Worm (Caenorhabditis elegans) whole organism, late embryonic: ENCODE measurements around the gene Y82E9BR.20.

Source experiments
- K09A11.1 ChIP-seq: sonication (generic microtip); optimal IDR thresholded peaks from 2 replicates; lab custom pipeline; 2017; ENCODE audit warnings: antibody characterized with exemption, mild to moderate bottlenecking, missing genetic modification characterization, missing compliant biosample characterization; ENCODE audit not compliant: insufficient read depth
- ama-1 ChIP-seq: fragments of 150-350 bp; optimal IDR thresholded peaks from 2 replicates; lab custom pipeline; 2014
- ceh-24 ChIP-seq: sonication (generic microtip); optimal IDR thresholded peaks from 2 replicates; lab custom pipeline; 2016; ENCODE audit warnings: mild to moderate bottlenecking, missing genetic modification characterization, missing compliant biosample characterization
- fkh-10 ChIP-seq: fragments of 150-350 bp; optimal IDR thresholded peaks from 2 replicates; lab custom pipeline; 2014; ENCODE audit warnings: missing biosample characterization, missing genetic modification reagents, missing genetic modification characterization
- hlh-13 ChIP-seq: fragments of 200-800 bp; sonication (Bioruptor generic); optimal IDR thresholded peaks from 2 replicates; lab custom pipeline; 2018; ENCODE audit warnings: mild to moderate bottlenecking, missing genetic modification characterization, missing compliant biosample characterization
- hlh-30 ChIP-seq: sonication (generic microtip); optimal IDR thresholded peaks from 2 replicates; lab custom pipeline; 2017; ENCODE audit warnings: antibody characterized with exemption, missing genetic modification characterization, missing compliant biosample characterization; ENCODE audit not compliant: insufficient read depth
- lin-11 ChIP-seq: fragments of 200-800 bp; sonication (Bioruptor generic); optimal IDR thresholded peaks from 2 replicates; lab custom pipeline; 2018; ENCODE audit warnings: mild to moderate bottlenecking, missing genetic modification characterization, missing compliant biosample characterization
- mec-3 ChIP-seq: sonication (generic microtip); optimal IDR thresholded peaks from 2 replicates; lab custom pipeline; 2016; ENCODE audit warnings: borderline replicate concordance, missing genetic modification characterization, missing compliant biosample characterization
- nhr-11 ChIP-seq: fragments of 150-350 bp; optimal IDR thresholded peaks from 2 replicates; lab custom pipeline; 2014; ENCODE audit warnings: missing biosample characterization, missing genetic modification characterization
- pha-4 ChIP-seq: fragments of 150-350 bp; optimal IDR thresholded peaks from 2 replicates; lab custom pipeline; 2018; ENCODE audit warnings: missing biosample characterization, missing genetic modification reagents, missing genetic modification characterization
- pqm-1 ChIP-seq: sonication (generic microtip); optimal IDR thresholded peaks from 2 replicates; lab custom pipeline; 2016; ENCODE audit warnings: missing genetic modification characterization, missing compliant biosample characterization
- rnt-1 ChIP-seq: sonication (generic microtip); optimal IDR thresholded peaks from 2 replicates; lab custom pipeline; 2016; ENCODE audit warnings: missing genetic modification characterization, missing compliant biosample characterization
- tbx-2 ChIP-seq: sonication (generic microtip); optimal IDR thresholded peaks from 2 replicates; lab custom pipeline; 2016; ENCODE audit warnings: missing genetic modification characterization, missing compliant biosample characterization
- zip-5 ChIP-seq: sonication (generic microtip); optimal IDR thresholded peaks from 2 replicates; lab custom pipeline; 2016; ENCODE audit warnings: missing genetic modification characterization, missing compliant biosample characterization

DNA sequence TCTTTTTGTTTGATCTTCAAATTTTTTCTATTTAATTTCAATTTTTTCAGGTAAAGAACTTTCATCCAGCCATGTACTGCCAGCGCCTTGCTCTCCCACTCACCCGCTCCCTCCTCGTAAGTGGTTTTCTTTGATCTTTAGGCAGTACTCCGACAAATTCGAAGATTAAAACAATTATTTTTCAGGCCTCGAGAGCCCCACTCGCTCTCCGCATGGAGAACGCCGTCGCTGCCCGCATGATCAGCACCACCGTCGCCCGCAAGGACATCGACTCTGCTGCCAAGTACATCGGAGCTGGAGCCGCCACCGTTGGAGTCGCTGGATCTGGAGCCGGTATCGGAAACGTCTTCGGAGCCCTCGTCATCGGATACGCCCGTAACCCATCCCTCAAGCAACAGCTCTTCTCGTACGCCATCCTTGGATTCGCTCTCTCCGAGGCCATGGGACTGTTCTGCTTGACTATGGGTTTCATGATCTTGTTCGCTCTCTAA, 45.0 kb downstream of the Y82E9BR.20 start, which contains the start of gene Y82E9BR.3:
- TF ChIP-seq nhr-11 (tag; lab: Kevin White, UChicago), result no peak
- TF ChIP-seq K09A11.1, result no peak
- no peak for TF ChIP-seq tbx-2
- no peak for TF ChIP-seq fkh-10 (GFP tag; lab: Kevin White, UChicago)
- no peak for TF ChIP-seq lin-11
- TF ChIP-seq mec-3 (tag; lab: Kevin White, UChicago), result no peak
- no peak for TF ChIP-seq pha-4
- TF ChIP-seq ama-1 (lab: Kevin White, UChicago), result no peak
- TF ChIP-seq ceh-24 (tag; lab: Kevin White, UChicago), result no peak
- TF ChIP-seq hlh-13 (GFP tag; lab: Kevin White, UChicago), result no peak
- no peak for TF ChIP-seq zip-5
- TF ChIP-seq rnt-1, result no peak
- no peak for TF ChIP-seq hlh-30 (tag; lab: Kevin White, UChicago)
- no peak for TF ChIP-seq pqm-1 (tag; lab: Kevin White, UChicago)
